Fruit fly (Drosophila melanogaster): ENCODE results near the gene Zw10.
A peak's percentile ranks its signal among the peaks of the same experiment; 100 is the strongest.

Zw10 gene

DNA sequence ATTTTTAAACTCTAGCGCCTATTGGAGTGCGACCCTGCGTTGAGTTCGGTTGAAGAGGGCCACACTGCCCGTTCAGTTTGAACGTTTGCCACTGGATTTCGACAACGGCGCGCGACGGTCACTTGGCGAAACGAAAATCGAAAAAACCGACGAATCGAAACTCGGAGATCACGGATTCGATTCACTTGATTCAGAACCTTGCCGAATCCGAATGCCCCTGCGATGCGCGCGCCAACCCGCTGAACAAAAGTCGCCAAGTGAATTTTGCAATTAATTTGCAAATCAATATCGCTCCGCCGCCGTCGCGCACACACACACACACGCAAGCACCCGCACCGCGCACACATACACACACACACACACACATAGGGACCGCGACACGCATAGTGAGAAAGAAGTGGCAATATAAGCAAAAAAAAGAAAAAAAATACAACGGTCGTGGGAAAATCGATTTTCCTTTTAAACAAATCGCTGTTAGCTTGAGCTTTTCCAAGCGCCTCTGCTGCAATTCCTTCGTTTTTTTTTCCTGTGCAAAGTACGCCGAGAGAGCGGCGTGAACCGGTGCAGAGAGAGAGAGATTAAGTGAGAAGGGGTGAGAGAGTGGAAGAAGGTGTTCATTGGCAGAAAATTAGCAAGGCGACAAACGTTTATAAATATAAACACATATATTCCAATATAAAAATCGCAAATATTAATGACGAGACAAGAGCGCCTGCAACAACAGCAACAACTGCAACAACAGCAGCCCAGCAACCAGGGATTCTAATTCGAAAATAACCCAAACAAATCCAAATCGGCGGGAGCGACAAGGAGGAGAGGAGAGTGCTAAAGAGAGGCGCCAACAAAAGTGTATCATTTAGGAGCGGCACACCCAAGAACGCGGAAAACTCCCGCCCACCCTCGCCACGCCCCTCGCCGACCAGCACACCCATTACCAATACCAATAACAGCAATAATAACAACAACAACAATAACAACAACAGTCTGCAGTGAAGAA, 15.3 kb upstream of the Zw10 start, which contains the start of gene egh (continued):
- TF ChIP-seq Kr (GFP tag; optimal IDR thresholded peaks at IDR 0.05), result no peak
- peak; percentile 50 for TF ChIP-seq Sry-δ (GFP tag; optimal IDR thresholded peaks at IDR 0.05)
- peak; percentile 34 for TF ChIP-seq pho (GFP tag; optimal IDR thresholded peaks at IDR 0.05)
- TF ChIP-seq CG13775 (GFP tag; optimal IDR thresholded peaks at IDR 0.05), result peak; percentile 51
- no peak for TF ChIP-seq CG11504 (tag; optimal IDR thresholded peaks at IDR 0.05)
- TF ChIP-seq nom (GFP tag; optimal IDR thresholded peaks at IDR 0.05), result peak; percentile 80
- TF ChIP-seq CG17612 (GFP tag; IDR thresholded peaks at IDR 0.05), result no peak
- no peak for TF ChIP-seq CG31388 (GFP tag; optimal IDR thresholded peaks at IDR 0.05)
- TF ChIP-seq unc-4 (GFP tag; IDR thresholded peaks at IDR 0.05; ENCODE audit: partially characterized antibody), result peak; percentile 20; the same call in 1 of the 2 replicates
- no peak for TF ChIP-seq ro (GFP tag; IDR thresholded peaks at IDR 0.05)
- no peak for TF ChIP-seq salm (tag; optimal IDR thresholded peaks at IDR 0.05)
- 0 out of 2 replicates have a peak, but pooled peaks have one; percentile 39 for TF ChIP-seq ttk (GFP tag; IDR thresholded peaks at IDR 0.05)
- TF ChIP-seq chinmo (GFP tag; IDR thresholded peaks at IDR 0.05; ENCODE audit: partially characterized antibody), result 0 out of 4 replicates have a peak, but pooled peaks have one; percentile 43
- peak; percentile 48 for TF ChIP-seq BEAF-32 (GFP tag; optimal IDR thresholded peaks at IDR 0.05)
- TF ChIP-seq ash1 (GFP tag; optimal IDR thresholded peaks at IDR 0.05), result no peak
- TF ChIP-seq jumu (GFP tag; optimal IDR thresholded peaks at IDR 0.05), result peak; percentile 34
- no peak for TF ChIP-seq gsb (GFP tag; IDR thresholded peaks at IDR 0.05)
- peak; percentile 12 for TF ChIP-seq shn (GFP tag; optimal IDR thresholded peaks at IDR 0.05)
- no peak for TF ChIP-seq luna (GFP tag; optimal IDR thresholded peaks at IDR 0.05)
- peak; percentile 6 for TF ChIP-seq CG2678 (tag; optimal IDR thresholded peaks at IDR 0.05)
- peak; percentile 39 for TF ChIP-seq bbx (GFP tag; IDR thresholded peaks at IDR 0.05; ENCODE audit: partially characterized antibody)
- TF ChIP-seq chm (GFP tag; IDR thresholded peaks at IDR 0.05), result peak; percentile 14; the same call in 1 of the 2 replicates
- TF ChIP-seq row (GFP tag; IDR thresholded peaks at IDR 0.05), result peak; percentile 52; the same call in 1 of the 3 replicates
- TF ChIP-seq phol (tag; optimal IDR thresholded peaks at IDR 0.05), result peak; percentile 6
- TF ChIP-seq Doc3 (GFP tag; IDR thresholded peaks at IDR 0.05; ENCODE audit: partially characterized antibody), result no peak
- peak; percentile 65 for TF ChIP-seq CG17186 (GFP tag; optimal IDR thresholded peaks at IDR 0.05)
- TF ChIP-seq CG30431 (GFP tag; optimal IDR thresholded peaks at IDR 0.05), result no peak
- peak; percentile 19; the same call in 1 of the 2 replicates for TF ChIP-seq CG13287 (GFP tag; IDR thresholded peaks at IDR 0.05; ENCODE audit: partially characterized antibody)
- TF ChIP-seq her (GFP tag; optimal IDR thresholded peaks at IDR 0.05), result peak; percentile 43
- peak; percentile 41 for TF ChIP-seq HmgZ (tag; optimal IDR thresholded peaks at IDR 0.05)
- no peak for TF ChIP-seq CG3995 (GFP tag; optimal IDR thresholded peaks at IDR 0.05)
- TF ChIP-seq CG17385 (GFP tag; optimal IDR thresholded peaks at IDR 0.05), result peak; percentile 12
- peak; percentile 34 for TF ChIP-seq Elba2 (GFP tag; optimal IDR thresholded peaks at IDR 0.05)
- peak; percentile 25 for TF ChIP-seq lilli (GFP tag; optimal IDR thresholded peaks at IDR 0.05)
- no peak for TF ChIP-seq CG3065 (GFP tag; optimal IDR thresholded peaks at IDR 0.05)
- 0 out of 3 replicates have a peak, but pooled peaks have one; percentile 45 for TF ChIP-seq CG2889 (GFP tag; IDR thresholded peaks at IDR 0.05)
- peak; percentile 10 for TF ChIP-seq Nf-YB (GFP tag; optimal IDR thresholded peaks at IDR 0.05)
- peak; percentile 77 for TF ChIP-seq onecut (GFP tag; IDR thresholded peaks at IDR 0.05)
- TF ChIP-seq Aef1 (GFP tag; IDR thresholded peaks at IDR 0.05), result peak; percentile 33; the same call in 1 of the 3 replicates
- no peak for TF ChIP-seq kah (GFP tag; optimal IDR thresholded peaks at IDR 0.05)
- TF ChIP-seq gsb-n (tag; optimal IDR thresholded peaks at IDR 0.05), result peak; percentile 16
- peak; percentile 14 for TF ChIP-seq emc (GFP tag; optimal IDR thresholded peaks at IDR 0.05)
- no peak for TF ChIP-seq az2 (GFP tag; optimal IDR thresholded peaks at IDR 0.05)
- TF ChIP-seq cas (GFP tag; IDR thresholded peaks at IDR 0.05), result no peak
- 0 out of 3 replicates have a peak, but pooled peaks have one; percentile 46 for TF ChIP-seq Dbx (GFP tag; IDR thresholded peaks at IDR 0.05)
- no peak for TF ChIP-seq Stat92E (GFP tag; optimal IDR thresholded peaks at IDR 0.05)
- peak; percentile 27 for TF ChIP-seq corto (GFP tag; optimal IDR thresholded peaks at IDR 0.05)
